Fruit fly (Drosophila melanogaster) whole organism, embryonic: Measurements from ENCODE around the gene CG34408.

Experiments
- Atf6 ChIP-seq: fragments of 200-800 bp; sonication (Bioruptor generic); IDR thresholded peaks from 2 replicates; pipeline ENCODE4 v1.3.6; 2022; ENCODE audit warnings: missing biosample characterization, missing genetic modification characterization
- CG10274 ChIP-seq: fragments of 200-800 bp; sonication (Bioruptor generic); optimal IDR thresholded peaks from 3 replicates; lab custom pipeline; 2017; ENCODE audit warnings: missing biosample characterization, mild to moderate bottlenecking, missing genetic modification characterization
- CG10462 ChIP-seq: fragments of 200-800 bp; sonication (Bioruptor generic); optimal IDR thresholded peaks from 2 replicates; lab custom pipeline; 2016; ENCODE audit warnings: missing biosample characterization, missing genetic modification characterization
- CG12104 ChIP-seq: fragments of 200-800 bp; sonication (Bioruptor generic); optimal IDR thresholded peaks from 3 replicates; lab custom pipeline; 2016; ENCODE audit warnings: missing biosample characterization, missing genetic modification characterization
- CG12942 ChIP-seq: fragments of 200-800 bp; sonication (Bioruptor generic); optimal IDR thresholded peaks from 3 replicates; lab custom pipeline; 2016; ENCODE audit warnings: missing biosample characterization, missing genetic modification characterization
- CG15269 ChIP-seq: fragments of 200-800 bp; sonication (Bioruptor generic); optimal IDR thresholded peaks from 2 replicates; lab custom pipeline; 2018; ENCODE audit warnings: missing biosample characterization, mild to moderate bottlenecking, missing genetic modification characterization, moderate library complexity
- CG16815 ChIP-seq: fragments of 200-800 bp; sonication (Bioruptor generic); optimal IDR thresholded peaks from 3 replicates; lab custom pipeline; 2017; ENCODE audit warnings: missing biosample characterization, mild to moderate bottlenecking, missing genetic modification characterization
- CG16863 ChIP-seq: fragments of 200-800 bp; sonication (Bioruptor generic); optimal IDR thresholded peaks from 3 replicates; lab custom pipeline; 2016; ENCODE audit warnings: missing biosample characterization, missing genetic modification characterization
- CG31441 ChIP-seq: fragments of 200-800 bp; sonication (Bioruptor generic); IDR thresholded peaks from 2 replicates; pipeline ENCODE4 v1.3.6; 2022; ENCODE audit warnings: missing biosample characterization, missing genetic modification characterization
- CG33557 ChIP-seq: fragments of 200-800 bp; sonication (Bioruptor generic); optimal IDR thresholded peaks from 2 replicates; lab custom pipeline; 2019; ENCODE audit warnings: missing biosample characterization, mild to moderate bottlenecking, missing genetic modification characterization, moderate library complexity
- CG3407 ChIP-seq: fragments of 200-800 bp; sonication (Bioruptor generic); optimal IDR thresholded peaks from 2 replicates; lab custom pipeline; 2018; ENCODE audit warnings: missing biosample characterization, mild to moderate bottlenecking, missing genetic modification characterization
- CG34422 ChIP-seq: fragments of 200-800 bp; sonication (Bioruptor generic); IDR thresholded peaks from 3 replicates; pipeline ENCODE4 v1.3.6; 2022; ENCODE audit warnings: missing biosample characterization, missing genetic modification characterization
- CG4328 ChIP-seq: fragments of 200-800 bp; sonication (Bioruptor generic); optimal IDR thresholded peaks from 3 replicates; lab custom pipeline; 2017; ENCODE audit warnings: missing biosample characterization, missing genetic modification reagents, missing genetic modification characterization
- CG4617 ChIP-seq: fragments of 200-800 bp; sonication (Bioruptor generic); optimal IDR thresholded peaks from 3 replicates; lab custom pipeline; 2016; ENCODE audit warnings: missing biosample characterization, missing genetic modification characterization, borderline replicate concordance
- CG4730 ChIP-seq: fragments of 200-800 bp; sonication (Bioruptor generic); IDR thresholded peaks from 2 replicates; pipeline ENCODE4 v1.3.6; 2022; ENCODE audit warnings: missing biosample characterization, missing genetic modification characterization
- CG6272 ChIP-seq: fragments of 200-800 bp; sonication (Bioruptor generic); IDR thresholded peaks from 2 replicates; pipeline ENCODE4 v1.3.6; 2022; ENCODE audit warnings: missing biosample characterization, missing genetic modification characterization
- CG7987 ChIP-seq: fragments of 200-800 bp; sonication (Bioruptor generic); optimal IDR thresholded peaks from 2 replicates; lab custom pipeline; 2018; ENCODE audit warnings: missing biosample characterization, mild to moderate bottlenecking, missing genetic modification characterization, moderate library complexity
- CG8281 ChIP-seq: fragments of 200-800 bp; sonication (Bioruptor generic); optimal IDR thresholded peaks from 2 replicates; lab custom pipeline; 2018; ENCODE audit warnings: missing biosample characterization, mild to moderate bottlenecking, missing genetic modification characterization, moderate library complexity
- D19A ChIP-seq: fragments of 200-800 bp; optimal IDR thresholded peaks from 3 replicates; lab custom pipeline; 2019; ENCODE audit warnings: missing biosample characterization, mild to moderate bottlenecking, missing genetic modification characterization, moderate library complexity
- Dad ChIP-seq: fragments of 200-800 bp; sonication (Bioruptor generic); optimal IDR thresholded peaks from 3 replicates; lab custom pipeline; 2016; ENCODE audit warnings: missing biosample characterization, missing genetic modification characterization
- Drgx ChIP-seq: fragments of 200-800 bp; sonication (Bioruptor generic); IDR thresholded peaks from 2 replicates; pipeline ENCODE4 v1.3.6; 2022; ENCODE audit warnings: missing biosample characterization, missing genetic modification characterization
- ERR ChIP-seq: fragments of 200-800 bp; sonication (Bioruptor generic); optimal IDR thresholded peaks from 2 replicates; lab custom pipeline; 2016; ENCODE audit warnings: missing biosample characterization, missing genetic modification characterization
- Fer2 ChIP-seq: fragments of 200-800 bp; sonication (Bioruptor generic); optimal IDR thresholded peaks from 2 replicates; lab custom pipeline; 2018; ENCODE audit warnings: missing biosample characterization, mild to moderate bottlenecking, missing genetic modification characterization, moderate library complexity
- H2.0 ChIP-seq: fragments of 200-800 bp; sonication (Bioruptor generic); IDR thresholded peaks from 2 replicates; pipeline ENCODE4 v1.3.6; 2022; ENCODE audit warnings: missing biosample characterization, missing genetic modification characterization
- Max ChIP-seq: fragments of 200-800 bp; sonication (Bioruptor generic); optimal IDR thresholded peaks from 2 replicates; lab custom pipeline; 2016; ENCODE audit warnings: missing biosample characterization, mild to moderate bottlenecking, missing genetic modification characterization
- Neu2 ChIP-seq: fragments of 200-800 bp; sonication (Bioruptor generic); optimal IDR thresholded peaks from 3 replicates; lab custom pipeline; 2016; ENCODE audit warnings: missing biosample characterization, missing genetic modification characterization, borderline replicate concordance
- Nf-YA ChIP-seq: fragments of 200-800 bp; sonication (Bioruptor generic); IDR thresholded peaks from 2 replicates; pipeline ENCODE4 v1.3.6; 2022; ENCODE audit warnings: missing biosample characterization, missing genetic modification characterization
- Ssrp ChIP-seq: fragments of 200-800 bp; sonication (Bioruptor generic); optimal IDR thresholded peaks from 2 replicates; lab custom pipeline; 2018; ENCODE audit warnings: missing biosample characterization, mild to moderate bottlenecking, missing genetic modification characterization, moderate library complexity
- Usf ChIP-seq: fragments of 200-800 bp; sonication (Bioruptor generic); optimal IDR thresholded peaks from 2 replicates; lab custom pipeline; 2017; ENCODE audit warnings: missing genotype, missing biosample characterization, missing genetic modification characterization
- chinmo ChIP-seq: fragments of 200-800 bp; sonication (Bioruptor generic); IDR thresholded peaks from 4 replicates; pipeline ENCODE4 v1.3.6; 2022; ENCODE audit warnings: missing biosample characterization, missing genetic modification characterization; ENCODE audit not compliant: partially characterized antibody
- corto ChIP-seq: fragments of 200-800 bp; sonication (Bioruptor generic); optimal IDR thresholded peaks from 2 replicates; lab custom pipeline; 2016; ENCODE audit warnings: missing biosample characterization, mild to moderate bottlenecking, missing genetic modification characterization, moderate library complexity
- crc ChIP-seq: fragments of 200-800 bp; sonication (Bioruptor generic); optimal IDR thresholded peaks from 2 replicates; lab custom pipeline; 2016; ENCODE audit warnings: missing biosample characterization, missing genetic modification characterization
- crp ChIP-seq, 2 experiments: fragments of 200-800 bp; sonication (Bioruptor generic); optimal IDR thresholded peaks; 2 replicates in 1 of 2; 3 replicates in 1 of 2; lab custom pipeline; 2017; ENCODE audit warnings: missing biosample characterization in 2 of 2, missing genetic modification characterization in 2 of 2, mild to moderate bottlenecking in 1 of 2, moderate library complexity in 1 of 2
- eyg ChIP-seq: fragments of 200-800 bp; sonication (Bioruptor generic); optimal IDR thresholded peaks from 3 replicates; lab custom pipeline; 2016; ENCODE audit warnings: missing biosample characterization, missing genetic modification characterization
- fd3F ChIP-seq: fragments of 200-800 bp; sonication (Bioruptor generic); optimal IDR thresholded peaks from 2 replicates; lab custom pipeline; 2018; ENCODE audit warnings: missing biosample characterization, mild to moderate bottlenecking, missing genetic modification characterization, moderate library complexity
- fu2 ChIP-seq: fragments of 200-800 bp; sonication (Bioruptor generic); optimal IDR thresholded peaks from 2 replicates; lab custom pipeline; 2016; ENCODE audit warnings: missing biosample characterization, missing genetic modification characterization
- knrl ChIP-seq: fragments of 200-800 bp; sonication (Bioruptor generic); IDR thresholded peaks from 3 replicates; pipeline ENCODE4 v1.3.6; 2022; ENCODE audit warnings: missing biosample characterization, missing genetic modification characterization; ENCODE audit not compliant: partially characterized antibody
- phol ChIP-seq: fragments of 200-800 bp; sonication (Bioruptor generic); optimal IDR thresholded peaks from 3 replicates; lab custom pipeline; 2018; ENCODE audit warnings: missing biosample characterization, mild to moderate bottlenecking, missing genetic modification characterization, moderate library complexity
- pnt ChIP-seq: fragments of 200-800 bp; sonication (Bioruptor generic); optimal IDR thresholded peaks from 3 replicates; lab custom pipeline; 2016; ENCODE audit warnings: missing biosample characterization, missing genetic modification characterization
- row ChIP-seq: fragments of 200-800 bp; sonication (Bioruptor generic); IDR thresholded peaks from 3 replicates; pipeline ENCODE4 v1.3.6; 2022; ENCODE audit warnings: missing biosample characterization, missing genetic modification characterization
- sob ChIP-seq: fragments of 200-800 bp; sonication (Bioruptor generic); IDR thresholded peaks from 2 replicates; pipeline ENCODE4 v1.3.6; 2022; ENCODE audit warnings: missing biosample characterization, missing genetic modification characterization
- sqz ChIP-seq: fragments of 200-800 bp; sonication (Bioruptor generic); optimal IDR thresholded peaks from 3 replicates; lab custom pipeline; 2018; ENCODE audit warnings: missing biosample characterization, mild to moderate bottlenecking, missing genetic modification characterization
- sug ChIP-seq: fragments of 200-800 bp; optimal IDR thresholded peaks from 2 replicates; lab custom pipeline; 2019; ENCODE audit warnings: missing biosample characterization, mild to moderate bottlenecking, missing genetic modification characterization, moderate library complexity
- trem ChIP-seq: fragments of 200-800 bp; optimal IDR thresholded peaks from 3 replicates; lab custom pipeline; 2019; ENCODE audit warnings: missing biosample characterization, mild to moderate bottlenecking, missing genetic modification characterization, moderate library complexity
- tup ChIP-seq: fragments of 200-800 bp; sonication (Bioruptor generic); optimal IDR thresholded peaks from 2 replicates; lab custom pipeline; 2016; ENCODE audit warnings: missing biosample characterization, mild to moderate bottlenecking, missing genetic modification characterization, moderate library complexity
- twi ChIP-seq: fragments of 200-800 bp; optimal IDR thresholded peaks from 2 replicates; lab custom pipeline; 2019; ENCODE audit warnings: missing biosample characterization, mild to moderate bottlenecking, missing genetic modification characterization, moderate library complexity
- usp ChIP-seq: fragments of >200 bp; optimal IDR thresholded peaks from 2 replicates; lab custom pipeline; 2017; ENCODE audit warnings: missing biosample characterization, missing genetic modification characterization
- zen2 ChIP-seq: fragments of 200-800 bp; sonication (Bioruptor generic); IDR thresholded peaks from 3 replicates; pipeline ENCODE4 v1.3.6; 2022; ENCODE audit warnings: missing biosample characterization, missing genetic modification characterization; ENCODE audit not compliant: partially characterized antibody

The CG34408 gene

DNA sequence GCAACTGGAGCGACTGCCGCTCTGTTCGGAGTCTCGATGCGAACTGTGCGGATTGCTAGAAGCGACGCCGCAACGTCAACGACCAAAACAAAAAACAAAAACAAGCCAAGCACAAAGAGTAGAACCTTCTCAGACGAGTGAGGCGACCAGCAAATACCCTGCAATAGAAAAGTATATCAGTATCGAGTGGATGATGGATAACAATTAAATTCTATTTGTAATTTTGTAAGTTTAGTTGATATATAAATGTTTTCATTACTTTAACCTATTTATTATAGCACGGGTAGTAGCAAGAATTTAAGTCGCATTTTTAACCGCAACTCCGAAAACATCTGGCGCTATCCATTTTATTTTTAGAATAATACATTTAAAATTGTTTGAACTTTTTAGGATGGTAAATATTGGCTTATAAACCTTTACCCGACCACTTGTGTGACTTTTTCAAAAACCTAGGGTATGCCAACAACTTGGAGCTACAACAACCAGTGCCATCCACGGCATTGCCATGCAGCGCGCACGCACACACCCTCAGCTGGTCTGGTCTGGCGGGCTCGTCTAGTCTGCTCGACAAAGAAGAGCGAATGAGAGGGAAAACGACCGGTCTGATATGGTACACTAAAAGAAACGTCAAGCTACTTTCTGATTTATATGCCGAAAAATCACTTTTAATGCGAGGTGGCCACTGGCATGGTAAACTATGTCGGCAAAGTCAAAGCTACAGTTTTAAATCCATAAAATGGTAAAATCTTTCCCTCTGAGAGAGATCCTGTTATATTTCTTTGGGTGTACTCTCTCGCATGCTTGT is 45.5 kb downstream of the CG34408 start, which contains the start of gene CG12643 (continued):
- TF ChIP-seq CG6272 (GFP tag; lab: Robert Waterston, UW): peak; percentile 75
- peak; percentile 94 for TF ChIP-seq CG16863 (GFP tag; lab: Kevin White, UChicago)
- peak; percentile 78 for TF ChIP-seq Neu2 (GFP tag; lab: Kevin White, UChicago)
- TF ChIP-seq knrl (GFP tag; lab: Robert Waterston, UW): no peak
- TF ChIP-seq CG4730 (GFP tag; lab: Robert Waterston, UW): peak; percentile 76
- peak; percentile 91 for TF ChIP-seq row (GFP tag; lab: Robert Waterston, UW)
- TF ChIP-seq Nf-YA (GFP tag; lab: Robert Waterston, UW): peak; percentile 81; the same call in 1 of the 2 replicates
- TF ChIP-seq crp (GFP tag; optimal IDR thresholded peaks at IDR 0.05; lab: Kevin White, UChicago): peak in 1 of 2 experiments; percentile 53
- peak; percentile 64 for TF ChIP-seq CG7987
- TF ChIP-seq chinmo (GFP tag; lab: Robert Waterston, UW): peak; percentile 54; the same call in 1 of the 4 replicates
- TF ChIP-seq CG34422 (GFP tag; lab: Robert Waterston, UW): peak; percentile 94
- peak; percentile 64 for TF ChIP-seq Max (GFP tag; lab: Kevin White, UChicago)
- peak; percentile 89 for TF ChIP-seq CG12942 (GFP tag; lab: Kevin White, UChicago)
- peak; percentile 91 for TF ChIP-seq Dad (GFP tag; lab: Kevin White, UChicago)
- TF ChIP-seq twi: peak; percentile 62
- TF ChIP-seq CG8281 (tag; lab: Kevin White, UChicago): peak; percentile 46
- peak; percentile 81 for TF ChIP-seq sug (tag; lab: Kevin White, UChicago)
- peak; percentile 78 for TF ChIP-seq Ssrp
- peak; percentile 3 for TF ChIP-seq Fer2 (tag; lab: Kevin White, UChicago)
- TF ChIP-seq usp: no peak
- no peak for TF ChIP-seq zen2 (GFP tag; lab: Robert Waterston, UW)
- peak; percentile 95 for TF ChIP-seq D19A
- TF ChIP-seq tup (GFP tag; lab: Kevin White, UChicago): peak; percentile 80
- peak; percentile 88 for TF ChIP-seq CG4328 (GFP tag; lab: Kevin White, UChicago)
- TF ChIP-seq H2.0 (GFP tag; lab: Robert Waterston, UW): peak; percentile 90
- TF ChIP-seq CG15269 (tag; lab: Kevin White, UChicago): peak; percentile 76
- peak; percentile 93 for TF ChIP-seq fu2 (GFP tag; lab: Kevin White, UChicago)
- peak; percentile 72 for TF ChIP-seq CG33557 (GFP tag; lab: Kevin White, UChicago)
- peak; percentile 90 for TF ChIP-seq CG31441
- TF ChIP-seq sqz (GFP tag; lab: Kevin White, UChicago): peak; percentile 69
- TF ChIP-seq CG16815 (GFP tag; lab: Kevin White, UChicago): peak; percentile 65
- TF ChIP-seq pnt (GFP tag; lab: Kevin White, UChicago): peak; percentile 93
- peak; percentile 81 for TF ChIP-seq phol
- peak; percentile 51 for TF ChIP-seq fd3F
- TF ChIP-seq CG4617: peak; percentile 76
- TF ChIP-seq Usf (GFP tag; lab: Kevin White, UChicago): peak; percentile 50
- peak; percentile 87 for TF ChIP-seq Atf6 (GFP tag; lab: Robert Waterston, UW)
- TF ChIP-seq ERR (GFP tag; lab: Kevin White, UChicago): peak; percentile 94
- peak; percentile 85 for TF ChIP-seq crc
- peak; percentile 49 for TF ChIP-seq trem (tag; lab: Kevin White, UChicago)
- TF ChIP-seq Drgx (GFP tag; lab: Robert Waterston, UW): peak; percentile 97
- TF ChIP-seq corto (GFP tag; lab: Kevin White, UChicago): peak; percentile 75
- peak; percentile 55 for TF ChIP-seq CG12104 (GFP tag; lab: Kevin White, UChicago)
- TF ChIP-seq sob (GFP tag; lab: Robert Waterston, UW): peak; percentile 93
- peak; percentile 52 for TF ChIP-seq CG10274 (GFP tag; lab: Kevin White, UChicago)
- peak; percentile 88 for TF ChIP-seq eyg (GFP tag; lab: Kevin White, UChicago)
- peak; percentile 76 for TF ChIP-seq CG10462 (GFP tag; lab: Kevin White, UChicago)
- peak; percentile 85 for TF ChIP-seq CG3407 (GFP tag; lab: Kevin White, UChicago)
